Fruit fly (Drosophila melanogaster) whole organism, embryonic: ENCODE measurements around the gene GAPsec.

Experiments used
- Ada2b ChIP-seq: fragments of 200-800 bp; sonication (Bioruptor generic); IDR thresholded peaks from 2 replicates; pipeline ENCODE4 v1.3.6; 2022; ENCODE audit warnings: missing biosample characterization, missing genetic modification characterization
- Atf3 ChIP-seq: fragments of 200-800 bp; sonication (Bioruptor generic); optimal IDR thresholded peaks from 3 replicates; lab custom pipeline; 2016; ENCODE audit warnings: missing biosample characterization, missing genetic modification characterization
- Awh ChIP-seq: fragments of 200-800 bp; sonication (Bioruptor generic); IDR thresholded peaks from 2 replicates; pipeline ENCODE4, ENCODE4 v1.3.6; 2022; ENCODE audit warnings: missing biosample characterization, missing genetic modification characterization
- Bgb ChIP-seq: fragments of 200-800 bp; sonication (Bioruptor generic); IDR thresholded peaks from 2 replicates; pipeline ENCODE4 v1.3.6; 2022; ENCODE audit warnings: missing biosample characterization, missing genetic modification characterization; ENCODE audit not compliant: partially characterized antibody
- CG10209 ChIP-seq: fragments of 200-800 bp; sonication (Bioruptor generic); optimal IDR thresholded peaks from 3 replicates; lab custom pipeline; 2017; ENCODE audit warnings: missing biosample characterization, mild to moderate bottlenecking, missing genetic modification characterization, missing genetic modification reagents
- CG10267 ChIP-seq: fragments of 200-800 bp; sonication (Bioruptor generic); optimal IDR thresholded peaks from 2 replicates; lab custom pipeline; 2018; ENCODE audit warnings: missing biosample characterization, mild to moderate bottlenecking, missing genetic modification characterization, moderate library complexity
- CG10274 ChIP-seq: fragments of 200-800 bp; sonication (Bioruptor generic); optimal IDR thresholded peaks from 3 replicates; lab custom pipeline; 2017; ENCODE audit warnings: missing biosample characterization, mild to moderate bottlenecking, missing genetic modification characterization
- CG10543 ChIP-seq: fragments of 200-800 bp; sonication (Bioruptor generic); optimal IDR thresholded peaks from 3 replicates; lab custom pipeline; 2017; ENCODE audit warnings: missing biosample characterization, mild to moderate bottlenecking, missing genetic modification characterization, moderate library complexity
- CG14860 ChIP-seq: fragments of 200-800 bp; sonication (Bioruptor generic); IDR thresholded peaks from 3 replicates; pipeline ENCODE4 v1.3.6; 2022; ENCODE audit warnings: missing biosample characterization, missing genetic modification characterization; ENCODE audit not compliant: partially characterized antibody
- CG17802 ChIP-seq: fragments of 200-800 bp; sonication (Bioruptor generic); optimal IDR thresholded peaks from 2 replicates; lab custom pipeline; 2018; ENCODE audit warnings: missing biosample characterization, mild to moderate bottlenecking, missing genetic modification characterization, moderate library complexity
- CG18011 ChIP-seq: fragments of 200-800 bp; sonication (Bioruptor generic); optimal IDR thresholded peaks from 2 replicates; lab custom pipeline; 2017; ENCODE audit warnings: missing biosample characterization, missing genetic modification characterization, mild to moderate bottlenecking, moderate library complexity, missing genotype
- CG1832 ChIP-seq: fragments of 200-800 bp; sonication (Bioruptor generic); optimal IDR thresholded peaks from 2 replicates; lab custom pipeline; 2017; ENCODE audit warnings: missing biosample characterization, mild to moderate bottlenecking, missing genetic modification characterization, inconsistent platforms
- CG30431 ChIP-seq: fragments of 200-800 bp; sonication (Bioruptor generic); optimal IDR thresholded peaks from 2 replicates; lab custom pipeline; 2017; ENCODE audit warnings: missing biosample characterization, missing genetic modification characterization
- CG33557 ChIP-seq: fragments of 200-800 bp; sonication (Bioruptor generic); optimal IDR thresholded peaks from 2 replicates; lab custom pipeline; 2019; ENCODE audit warnings: missing biosample characterization, mild to moderate bottlenecking, missing genetic modification characterization, moderate library complexity
- CG3838 ChIP-seq: fragments of 200-800 bp; sonication (Bioruptor generic); optimal IDR thresholded peaks from 3 replicates; lab custom pipeline; 2016; ENCODE audit warnings: missing biosample characterization, missing genetic modification characterization
- CG4820 ChIP-seq: fragments of 200-800 bp; sonication (Bioruptor generic); optimal IDR thresholded peaks from 3 replicates; lab custom pipeline; 2016; ENCODE audit warnings: missing biosample characterization, missing genetic modification characterization
- CG6175 ChIP-seq: fragments of 200-800 bp; sonication (Bioruptor generic); IDR thresholded peaks from 3 replicates; pipeline ENCODE4 v1.3.6; 2022; ENCODE audit warnings: missing biosample characterization, missing genetic modification characterization
- CG6689 ChIP-seq: fragments of 200-800 bp; sonication (Bioruptor generic); IDR thresholded peaks from 2 replicates; pipeline ENCODE4 v1.3.6; 2022; ENCODE audit warnings: missing biosample characterization, missing genetic modification characterization
- CG6791 ChIP-seq: fragments of 200-800 bp; sonication (Bioruptor generic); IDR thresholded peaks from 3 replicates; pipeline ENCODE4 v1.3.6; 2022; ENCODE audit warnings: missing biosample characterization, missing genetic modification characterization; ENCODE audit not compliant: partially characterized antibody
- CG7357 ChIP-seq: fragments of 200-800 bp; sonication (Bioruptor generic); IDR thresholded peaks from 3 replicates; pipeline ENCODE4 v1.3.6; 2022; ENCODE audit warnings: missing biosample characterization, missing genetic modification characterization
- CG8359 ChIP-seq: fragments of 200-800 bp; sonication (Bioruptor generic); optimal IDR thresholded peaks from 2 replicates; lab custom pipeline; 2017; ENCODE audit warnings: missing biosample characterization, mild to moderate bottlenecking, missing genetic modification characterization, borderline replicate concordance
- CG9437 ChIP-seq: fragments of 200-800 bp; sonication (Bioruptor generic); optimal IDR thresholded peaks from 2 replicates; lab custom pipeline; 2018; ENCODE audit warnings: missing biosample characterization, mild to moderate bottlenecking, missing genetic modification characterization
- CTCF ChIP-seq: fragments of 200-800 bp; sonication (Bioruptor generic); optimal IDR thresholded peaks from 2 replicates; lab custom pipeline; 2017; ENCODE audit warnings: missing biosample characterization, mild to moderate bottlenecking, missing genetic modification characterization, moderate library complexity
- Dll ChIP-seq: fragments of 200-800 bp; sonication (Bioruptor generic); IDR thresholded peaks from 4 replicates; pipeline ENCODE4 v1.3.6; 2022; ENCODE audit warnings: missing biosample characterization, missing genetic modification characterization; ENCODE audit not compliant: partially characterized antibody
- Eip74EF ChIP-seq, 2 experiments: fragments of 200-800 bp in 1 of 2; fragments of >200 bp in 1 of 2; sonication (Bioruptor generic) in 1 of 2; optimal IDR thresholded peaks; 2 replicates each; lab custom pipeline; 2017 to 2019; ENCODE audit warnings: missing biosample characterization in 2 of 2, missing genetic modification characterization in 2 of 2, mild to moderate bottlenecking in 1 of 2, moderate library complexity in 1 of 2
- HmgZ ChIP-seq: fragments of 200-800 bp; sonication (Bioruptor generic); optimal IDR thresholded peaks from 2 replicates; lab custom pipeline; 2018; ENCODE audit warnings: missing biosample characterization, mild to moderate bottlenecking, missing genetic modification characterization
- Lhr ChIP-seq: fragments of 200-800 bp; sonication (Bioruptor generic); optimal IDR thresholded peaks from 3 replicates; lab custom pipeline; 2017; ENCODE audit warnings: mild to moderate bottlenecking, missing biosample characterization, missing genetic modification reagents, missing genetic modification characterization
- Med ChIP-seq: fragments of 200-800 bp; sonication (Bioruptor generic); peaks from one replicate; lab custom pipeline; 2016; ENCODE audit warnings: missing biosample characterization, missing genetic modification characterization, mild to moderate bottlenecking, inconsistent platforms, moderate library complexity
- Stat92E ChIP-seq, 3 experiments: fragments of >200 bp in 2 of 3; fragments of 200-800 bp in 1 of 3; sonication (Bioruptor generic) in 1 of 3; optimal IDR thresholded peaks; 2 replicates each; lab custom pipeline; 2017 to 2019; ENCODE audit warnings: missing biosample characterization in 3 of 3, missing genetic modification characterization in 3 of 3, mild to moderate bottlenecking in 1 of 3, moderate library complexity in 1 of 3
- cg ChIP-seq: fragments of 200-800 bp; sonication (Bioruptor generic); optimal IDR thresholded peaks from 3 replicates; lab custom pipeline; 2019; ENCODE audit warnings: missing biosample characterization, mild to moderate bottlenecking, missing genetic modification characterization, moderate library complexity
- dpn ChIP-seq, 2 experiments: fragments of 200-800 bp; sonication (Bioruptor generic); optimal IDR thresholded peaks; 3 replicates each; lab custom pipeline; 2016; ENCODE audit warnings: missing biosample characterization in 2 of 2, missing genetic modification characterization in 2 of 2
- ftz-f1 ChIP-seq: fragments of 200-800 bp; sonication (Bioruptor generic); optimal IDR thresholded peaks from 2 replicates; lab custom pipeline; 2016; ENCODE audit warnings: missing biosample characterization, missing genetic modification characterization
- gfzf ChIP-seq: fragments of 200-800 bp; sonication (Bioruptor generic); optimal IDR thresholded peaks from 2 replicates; lab custom pipeline; 2016; ENCODE audit warnings: missing biosample characterization, mild to moderate bottlenecking, missing genetic modification characterization, moderate library complexity
- gt ChIP-seq: fragments of 200-800 bp; sonication (Bioruptor generic); IDR thresholded peaks from 2 replicates; pipeline ENCODE4 v1.3.6; 2022; ENCODE audit warnings: missing biosample characterization, missing genetic modification characterization
- knrl ChIP-seq: fragments of 200-800 bp; sonication (Bioruptor generic); IDR thresholded peaks from 3 replicates; pipeline ENCODE4 v1.3.6; 2022; ENCODE audit warnings: missing biosample characterization, missing genetic modification characterization; ENCODE audit not compliant: partially characterized antibody
- lilli ChIP-seq: fragments of 200-800 bp; sonication (Bioruptor generic); optimal IDR thresholded peaks from 3 replicates; lab custom pipeline; 2016; ENCODE audit warnings: missing biosample characterization, missing genetic modification characterization
- nerfin-1 ChIP-seq: fragments of 200-800 bp; sonication (Bioruptor generic); optimal IDR thresholded peaks from 3 replicates; lab custom pipeline; 2019; ENCODE audit warnings: missing biosample characterization, mild to moderate bottlenecking, missing genetic modification characterization, moderate library complexity
- pum ChIP-seq: fragments of 200-800 bp; sonication (Bioruptor generic); optimal IDR thresholded peaks from 2 replicates; lab custom pipeline; 2016; ENCODE audit warnings: missing biosample characterization, missing genetic modification characterization
- pzg ChIP-seq: fragments of 200-800 bp; sonication (Bioruptor generic); optimal IDR thresholded peaks from 3 replicates; lab custom pipeline; 2018; ENCODE audit warnings: missing biosample characterization, mild to moderate bottlenecking, missing genetic modification characterization, moderate library complexity
- rib ChIP-seq: fragments of 200-800 bp; sonication (Bioruptor generic); IDR thresholded peaks from 2 replicates; pipeline ENCODE4 v1.3.6; 2022; ENCODE audit warnings: missing biosample characterization, missing genetic modification characterization
- row ChIP-seq: fragments of 200-800 bp; sonication (Bioruptor generic); IDR thresholded peaks from 3 replicates; pipeline ENCODE4 v1.3.6; 2022; ENCODE audit warnings: missing biosample characterization, missing genetic modification characterization
- so ChIP-seq: fragments of 200-800 bp; sonication (Bioruptor generic); IDR thresholded peaks from 3 replicates; pipeline ENCODE4 v1.3.6; 2022; ENCODE audit warnings: missing biosample characterization, missing genetic modification characterization
- sr ChIP-seq: fragments of 200-800 bp; sonication (Bioruptor generic); IDR thresholded peaks from 3 replicates; pipeline ENCODE4 v1.3.6; 2022; ENCODE audit warnings: missing biosample characterization, missing genetic modification characterization
- stc ChIP-seq: fragments of 200-800 bp; sonication (Bioruptor generic); IDR thresholded peaks from 2 replicates; pipeline ENCODE4 v1.3.6; 2022; ENCODE audit warnings: missing biosample characterization, missing genetic modification characterization
- stwl ChIP-seq: fragments of 200-800 bp; sonication (Bioruptor generic); optimal IDR thresholded peaks from 3 replicates; lab custom pipeline; 2018; ENCODE audit warnings: missing biosample characterization, mild to moderate bottlenecking, missing genetic modification characterization, moderate library complexity
- toy ChIP-seq: fragments of 200-800 bp; sonication (Bioruptor generic); IDR thresholded peaks from 2 replicates; pipeline ENCODE4 v1.3.6; 2022; ENCODE audit warnings: missing biosample characterization, missing genetic modification characterization
- trem ChIP-seq: fragments of 200-800 bp; optimal IDR thresholded peaks from 3 replicates; lab custom pipeline; 2019; ENCODE audit warnings: missing biosample characterization, mild to moderate bottlenecking, missing genetic modification characterization, moderate library complexity

GAPsec gene

DNA sequence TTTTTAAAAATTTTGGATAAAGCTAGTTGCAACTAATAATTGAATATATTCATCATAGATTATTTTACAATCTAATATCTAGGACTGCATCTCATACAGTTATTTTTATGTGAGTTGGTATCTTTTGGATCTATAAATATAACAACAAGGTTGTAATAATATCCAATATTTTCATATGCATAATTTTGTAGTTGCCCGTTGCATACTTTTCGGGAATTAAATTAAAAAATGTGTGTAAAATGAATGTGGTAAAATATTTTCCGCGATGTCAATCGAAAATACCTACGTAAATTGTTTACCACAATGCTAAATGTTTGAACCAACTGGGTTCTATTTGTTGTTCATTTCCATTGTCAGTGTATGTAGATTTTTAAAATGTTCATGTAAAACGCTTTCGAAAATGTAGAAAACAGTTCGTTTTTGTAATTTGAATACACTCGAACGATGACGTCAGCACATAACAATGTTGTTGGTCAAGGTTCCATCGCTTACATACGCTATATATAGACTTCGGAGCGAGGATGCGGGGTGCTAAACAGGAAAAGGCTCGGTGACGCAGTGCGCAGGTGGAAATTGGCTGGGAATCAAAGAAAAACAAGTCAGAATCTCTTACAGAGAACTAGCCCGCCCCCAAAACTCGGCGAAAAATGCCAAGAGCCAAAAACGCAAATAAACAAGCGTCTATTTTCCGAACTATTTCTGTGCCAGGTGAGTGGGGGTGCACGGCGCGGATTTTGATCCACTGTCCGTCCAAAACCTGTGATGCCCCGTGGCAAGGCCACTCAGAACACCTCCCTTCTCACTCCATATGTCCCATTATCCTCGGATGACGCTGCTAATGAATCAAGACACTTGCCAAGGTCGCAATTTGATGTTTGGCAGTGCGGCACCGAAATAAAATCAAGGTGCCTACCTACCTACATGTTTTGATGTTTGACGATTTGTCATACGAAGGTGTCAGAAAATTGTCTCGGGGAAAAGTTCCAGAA is 4.4 kb upstream of the GAPsec start (continued):
- TF ChIP-seq HmgZ (tag; lab: Kevin White, UChicago): peak; percentile 18
- TF ChIP-seq CG14860 (GFP tag; lab: Robert Waterston, UW): 0 out of 3 replicates have a peak, but pooled peaks have one; percentile 35
- TF ChIP-seq gfzf (GFP tag; lab: Kevin White, UChicago): peak; percentile 17
- peak; percentile 51; the same call in 2 of the 3 replicates for TF ChIP-seq knrl (GFP tag; lab: Robert Waterston, UW)
- no peak for TF ChIP-seq rib (GFP tag; lab: Robert Waterston, UW)
- no peak for TF ChIP-seq CG33557 (GFP tag; lab: Kevin White, UChicago)
- no peak for TF ChIP-seq cg
- no peak for TF ChIP-seq sr (GFP tag; lab: Robert Waterston, UW)
- peak in 1 of 3 experiments; percentile 5 for TF ChIP-seq Stat92E (GFP tag; optimal IDR thresholded peaks at IDR 0.05; lab: Kevin White, UChicago)
- 0 out of 2 replicates have a peak, but pooled peaks have one; percentile 40 for TF ChIP-seq stc
- peak; percentile 50; the same call in 2 of the 3 replicates for TF ChIP-seq CG6791 (GFP tag; lab: Robert Waterston, UW)
- TF ChIP-seq CG10267 (tag; lab: Kevin White, UChicago): peak; percentile 16
- peak; percentile 68; the same call in 2 of the 3 replicates for TF ChIP-seq so (GFP tag; lab: Robert Waterston, UW)
- peak in 1 of 2 experiments; percentile 4 for TF ChIP-seq Eip74EF (GFP tag; optimal IDR thresholded peaks at IDR 0.05; lab: Kevin White, UChicago)
- 0 out of 3 replicates have a peak, but pooled peaks have one; percentile 67 for TF ChIP-seq CG6175
- peak; percentile 26 for TF ChIP-seq Med (GFP tag; lab: Kevin White, UChicago)
- no peak for TF ChIP-seq Ada2b (GFP tag; lab: Robert Waterston, UW)
- peak; percentile 4 for TF ChIP-seq pzg (GFP tag; lab: Kevin White, UChicago)
- TF ChIP-seq CG17802 (tag; lab: Kevin White, UChicago): no peak
- no peak for TF ChIP-seq dpn (GFP tag; optimal IDR thresholded peaks at IDR 0.05; lab: Kevin White, UChicago)
- TF ChIP-seq CG4820 (GFP tag; lab: Kevin White, UChicago): no peak
- TF ChIP-seq Atf3 (GFP tag; lab: Kevin White, UChicago): peak; percentile 1
- no peak for TF ChIP-seq CG6689 (GFP tag; lab: Robert Waterston, UW)
- no peak for TF ChIP-seq CG10274 (GFP tag; lab: Kevin White, UChicago)
- TF ChIP-seq ftz-f1 (GFP tag; lab: Kevin White, UChicago): peak; percentile 71
- no peak for TF ChIP-seq CG8359 (GFP tag; lab: Kevin White, UChicago)
- TF ChIP-seq Awh (GFP tag; lab: Robert Waterston, UW): no peak
- TF ChIP-seq Dll (GFP tag; lab: Robert Waterston, UW): no peak
- peak; percentile 17 for TF ChIP-seq trem (tag; lab: Kevin White, UChicago)
- peak; percentile 37 for TF ChIP-seq Lhr
- TF ChIP-seq gt: no peak
- no peak for TF ChIP-seq CG7357 (GFP tag; lab: Robert Waterston, UW)
- TF ChIP-seq row (GFP tag; lab: Robert Waterston, UW): no peak
- TF ChIP-seq nerfin-1 (tag; lab: Kevin White, UChicago): no peak
- TF ChIP-seq CG18011 (GFP tag; lab: Kevin White, UChicago): no peak
- TF ChIP-seq CG3838: no peak
- TF ChIP-seq toy (GFP tag; lab: Robert Waterston, UW): no peak
- TF ChIP-seq CG1832 (GFP tag; lab: Kevin White, UChicago): no peak
- no peak for TF ChIP-seq CG10209 (GFP tag; lab: Kevin White, UChicago)
- TF ChIP-seq stwl (tag; lab: Kevin White, UChicago): peak; percentile 17
- TF ChIP-seq Bgb (GFP tag; lab: Robert Waterston, UW): peak; percentile 68
- no peak for TF ChIP-seq pum (GFP tag; lab: Kevin White, UChicago)
- peak; percentile 54 for TF ChIP-seq CG10543 (GFP tag; lab: Kevin White, UChicago)
- no peak for TF ChIP-seq CG30431 (GFP tag; lab: Kevin White, UChicago)
- TF ChIP-seq CTCF (GFP tag; lab: Kevin White, UChicago): peak; percentile 88
- TF ChIP-seq lilli: no peak
- no peak for TF ChIP-seq CG9437 (GFP tag; lab: Kevin White, UChicago)
